Worm (Caenorhabditis elegans) whole organism, young adult: Measurements from ENCODE around the gene T09A12.1.

Experiments
- C06A6.2 ChIP-seq: fragments of 200-800 bp; sonication (Bioruptor generic); conservative IDR thresholded peaks from 2 replicates; pipeline ENCODE4 v1.3.6; 2022; ENCODE audit warnings: missing genetic modification characterization, missing compliant biosample characterization
- madf-8 ChIP-seq: fragments of 200-800 bp; sonication (Bioruptor generic); conservative IDR thresholded peaks from 2 replicates; pipeline ENCODE4 v1.3.6; 2022; ENCODE audit warnings: missing genetic modification reagents, missing genetic modification characterization, missing compliant biosample characterization
- ztf-25 ChIP-seq: fragments of 200-800 bp; sonication (Bioruptor generic); IDR thresholded peaks from 2 replicates; pipeline ENCODE4 v1.3.6; 2022; ENCODE audit warnings: missing genetic modification reagents, missing genetic modification characterization, missing compliant biosample characterization

ce11 chrIV:8268024-8268423, 23.8 kb downstream of the T09A12.1 start, which contains the start of the genes K07H8.5 and K07H8.8:
- TF ChIP-seq C06A6.2 (GFP tag; lab: Robert Waterston, UW) (no peak), ztf-25 (GFP tag; lab: Robert Waterston, UW) (no peak), madf-8 (no peak)
